Worm (Caenorhabditis elegans) whole organism, mixed stage, embryonic: ENCODE measurements around the gene ZC395.11.

Experiments used
- M03D4.4 ChIP-seq: sonication (generic microtip); optimal IDR thresholded peaks from 2 replicates; lab custom pipeline; 2017; ENCODE audit warnings: mild to moderate bottlenecking, missing genetic modification characterization, missing compliant biosample characterization
- bed-3 ChIP-seq: fragments of 200-800 bp; sonication (Bioruptor generic); optimal IDR thresholded peaks from 3 replicates; lab custom pipeline; 2018; ENCODE audit warnings: mild to moderate bottlenecking, missing genetic modification characterization, moderate library complexity, missing compliant biosample characterization
- blmp-1 ChIP-seq: fragments of 150-350 bp; optimal IDR thresholded peaks from 2 replicates; lab custom pipeline; 2014; ENCODE audit warnings: missing biosample characterization, missing genetic modification characterization
- ceh-43 ChIP-seq: fragments of 200-800 bp; sonication (Bioruptor generic); optimal IDR thresholded peaks from 2 replicates; lab custom pipeline; 2018; ENCODE audit warnings: mild to moderate bottlenecking, missing genetic modification characterization, moderate library complexity, missing compliant biosample characterization
- ces-1 ChIP-seq: fragments of 150-350 bp; optimal IDR thresholded peaks from 2 replicates; lab custom pipeline; 2014; ENCODE audit warnings: missing biosample characterization, missing genetic modification reagents, missing genetic modification characterization
- cnd-1 ChIP-seq: fragments of 200-800 bp; sonication (Bioruptor generic); optimal IDR thresholded peaks from 2 replicates; lab custom pipeline; 2018; ENCODE audit warnings: mild to moderate bottlenecking, missing genetic modification characterization, missing compliant biosample characterization
- drap-1 ChIP-seq: fragments of 200-800 bp; sonication (Bioruptor generic); optimal IDR thresholded peaks from 3 replicates; lab custom pipeline; 2018; ENCODE audit warnings: mild to moderate bottlenecking, missing genetic modification characterization, missing compliant biosample characterization
- elt-3 ChIP-seq: fragments of 150-350 bp; optimal IDR thresholded peaks from 2 replicates; lab custom pipeline; 2014; ENCODE audit warnings: missing biosample characterization, missing genetic modification characterization
- flh-1 ChIP-seq: fragments of 200-800 bp; sonication (Bioruptor generic); optimal IDR thresholded peaks from 2 replicates; lab custom pipeline; 2018; ENCODE audit warnings: mild to moderate bottlenecking, missing genetic modification characterization, moderate library complexity, missing compliant biosample characterization
- hlh-1 ChIP-seq: fragments of 150-350 bp; optimal IDR thresholded peaks from 2 replicates; lab custom pipeline; 2014; ENCODE audit warnings: missing biosample characterization, missing genetic modification reagents, missing genetic modification characterization
- lin-32 ChIP-seq: fragments of 200-800 bp; sonication (Bioruptor generic); optimal IDR thresholded peaks from 2 replicates; lab custom pipeline; 2018; ENCODE audit warnings: mild to moderate bottlenecking, missing genetic modification characterization, missing compliant biosample characterization
- lsy-2 ChIP-seq: fragments of 150-350 bp; optimal IDR thresholded peaks from 2 replicates; lab custom pipeline; 2014; ENCODE audit warnings: missing biosample characterization, missing genetic modification characterization
- mab-5 ChIP-seq: fragments of 150-350 bp; optimal IDR thresholded peaks from 2 replicates; lab custom pipeline; 2014; ENCODE audit warnings: missing biosample characterization, missing genetic modification characterization
- mep-1 ChIP-seq: fragments of 150-350 bp; optimal IDR thresholded peaks from 2 replicates; lab custom pipeline; 2017; ENCODE audit warnings: missing biosample characterization, missing genetic modification reagents, missing genetic modification characterization, inconsistent platforms
- mls-2 ChIP-seq: sonication (generic microtip); optimal IDR thresholded peaks from 2 replicates; lab custom pipeline; 2016; ENCODE audit warnings: mild to moderate bottlenecking, missing genetic modification characterization, moderate library complexity, missing compliant biosample characterization
- nhr-2 ChIP-seq: fragments of 150-350 bp; optimal IDR thresholded peaks from 2 replicates; lab custom pipeline; 2014; ENCODE audit warnings: missing biosample characterization, missing genetic modification characterization
- nhr-76 ChIP-seq: sonication (generic microtip); optimal IDR thresholded peaks from 2 replicates; lab custom pipeline; 2017; ENCODE audit warnings: missing biosample characterization, missing genetic modification characterization
- pha-4 ChIP-seq: fragments of 150-350 bp; optimal IDR thresholded peaks from 2 replicates; lab custom pipeline; 2018; ENCODE audit warnings: missing biosample characterization, missing genetic modification reagents, missing genetic modification characterization
- sem-2 ChIP-seq: fragments of 200-800 bp; sonication (Bioruptor generic); optimal IDR thresholded peaks from 2 replicates; lab custom pipeline; 2018; ENCODE audit warnings: mild to moderate bottlenecking, missing genetic modification characterization, missing compliant biosample characterization
- sptf-1 ChIP-seq: sonication (generic microtip); optimal IDR thresholded peaks from 2 replicates; lab custom pipeline; 2017; ENCODE audit warnings: mild to moderate bottlenecking, missing genetic modification characterization, moderate library complexity, missing compliant biosample characterization
- tbx-8 ChIP-seq: fragments of 200-800 bp; sonication (Bioruptor generic); optimal IDR thresholded peaks from 2 replicates; lab custom pipeline; 2018; ENCODE audit warnings: mild to moderate bottlenecking, missing genetic modification characterization, moderate library complexity, missing compliant biosample characterization
- unc-120 ChIP-seq: sonication (generic microtip); optimal IDR thresholded peaks from 2 replicates; lab custom pipeline; 2017; ENCODE audit warnings: missing genetic modification characterization, missing compliant biosample characterization; ENCODE audit not compliant: poor library complexity, severe bottlenecking
- unc-62 ChIP-seq: fragments of 150-350 bp; optimal IDR thresholded peaks from 2 replicates; lab custom pipeline; 2014; ENCODE audit warnings: missing biosample characterization, missing genetic modification reagents, missing genetic modification characterization
- zip-8 ChIP-seq: fragments of 150-350 bp; optimal IDR thresholded peaks from 2 replicates; lab custom pipeline; 2014; ENCODE audit warnings: missing biosample characterization, missing genetic modification characterization
- ztf-11 ChIP-seq: fragments of 150-350 bp; optimal IDR thresholded peaks from 2 replicates; lab custom pipeline; 2014; ENCODE audit warnings: missing biosample characterization, missing genetic modification characterization

Gene ZC395.11

ce11 chrIII:5244539-5244938 is 41.6 kb downstream of the ZC395.11 start, which contains the start of gene cnd-1:
TSS of gene cnd-1 (minus strand) at chrIII:5244639.
- no peak for TF ChIP-seq flh-1 (GFP tag; lab: Kevin White, UChicago)
- TF ChIP-seq nhr-2 = peak; percentile 72

ce11 chrIII:5241854-5242253 is 44.3 kb downstream of the ZC395.11 start:
- TF ChIP-seq mab-5 (tag; lab: Kevin White, UChicago) (no peak), unc-120 (no peak), ces-1 (GFP tag; lab: Kevin White, UChicago) (no peak), tbx-8 (GFP tag; lab: Kevin White, UChicago) (no peak), blmp-1 (tag; lab: Kevin White, UChicago) (no peak), ceh-43 (GFP tag; lab: Kevin White, UChicago) (no peak), zip-8 (tag; lab: Kevin White, UChicago) (no peak), M03D4.4 (tag; lab: Kevin White, UChicago) (no peak), cnd-1 (tag; lab: Kevin White, UChicago) (no peak), drap-1 (GFP tag; lab: Kevin White, UChicago) (no peak), nhr-76 (tag; lab: Kevin White, UChicago) (no peak), pha-4 (no peak), lin-32 (no peak), hlh-1 (tag; lab: Kevin White, UChicago) (no peak), lsy-2 (no peak), unc-62 (GFP tag; lab: Kevin White, UChicago) (no peak), mep-1 (tag; lab: Kevin White, UChicago) (no peak), flh-1 (GFP tag; lab: Kevin White, UChicago) (no peak), elt-3 (no peak), sem-2 (GFP tag; lab: Kevin White, UChicago) (no peak)

- no peak for TF ChIP-seq flh-1 (GFP tag; lab: Kevin White, UChicago)
- no peak for TF ChIP-seq nhr-2
- no peak for TF ChIP-seq mls-2 (tag; lab: Kevin White, UChicago)
- TF ChIP-seq hlh-1 (tag; lab: Kevin White, UChicago) = no peak
- TF ChIP-seq tbx-8 (GFP tag; lab: Kevin White, UChicago) = no peak
- TF ChIP-seq sptf-1 = no peak
- no peak for TF ChIP-seq blmp-1 (tag; lab: Kevin White, UChicago)
- TF ChIP-seq zip-8 (tag; lab: Kevin White, UChicago) = no peak
- TF ChIP-seq pha-4 = no peak
- no peak for TF ChIP-seq bed-3
- TF ChIP-seq ceh-43 (GFP tag; lab: Kevin White, UChicago) = no peak
- TF ChIP-seq unc-62 (GFP tag; lab: Kevin White, UChicago) = no peak
- no peak for TF ChIP-seq sem-2 (GFP tag; lab: Kevin White, UChicago)
- no peak for TF ChIP-seq ztf-11 (tag; lab: Kevin White, UChicago)
- TF ChIP-seq cnd-1 (tag; lab: Kevin White, UChicago) = no peak
- no peak for TF ChIP-seq M03D4.4 (tag; lab: Kevin White, UChicago)
- no peak for TF ChIP-seq elt-3
- TF ChIP-seq lin-32 = no peak
Measured at ce11 chrIII:5236104-5236503, 50.0 kb downstream of the ZC395.11 start, which contains the start of gene prx-10. TSS of gene prx-10 (plus strand) at chrIII:5236404.
